Fruit fly (Drosophila melanogaster): ENCODE measurements around the gene Mco3.

dm6 chr3R:25906722-25907121 lies 9.4 kb downstream of the Mco3 start, which contains the start of gene kumpel:
- TF ChIP-seq kay (GFP tag; ENCODE audit: borderline replicate concordance): no peak
- no peak for TF ChIP-seq CG14711 (tag; optimal IDR thresholded peaks at IDR 0.05)
- no peak for TF ChIP-seq Crg-1 (GFP tag; optimal IDR thresholded peaks at IDR 0.05)
- TF ChIP-seq Hr96 (GFP tag; optimal IDR thresholded peaks at IDR 0.05): no peak
- no peak for TF ChIP-seq ovo (GFP tag; optimal IDR thresholded peaks at IDR 0.05)
- no peak for TF ChIP-seq CG7101 (tag; optimal IDR thresholded peaks at IDR 0.05)
